Worm (Caenorhabditis elegans) whole organism, mixed stage, embryonic: ENCODE results near the gene str-230.

ENCODE experiments used
- bed-3 ChIP-seq: fragments of 200-800 bp; sonication (Bioruptor generic); optimal IDR thresholded peaks from 3 replicates; lab custom pipeline; 2018; ENCODE audit warnings: mild to moderate bottlenecking, missing genetic modification characterization, moderate library complexity, missing compliant biosample characterization
- nhr-12 ChIP-seq: fragments of 150-350 bp; optimal IDR thresholded peaks from 2 replicates; lab custom pipeline; 2014; ENCODE audit warnings: missing biosample characterization, missing genetic modification characterization
- nhr-76 ChIP-seq: sonication (generic microtip); optimal IDR thresholded peaks from 2 replicates; lab custom pipeline; 2017; ENCODE audit warnings: missing biosample characterization, missing genetic modification characterization
- pha-4 ChIP-seq: fragments of 150-350 bp; optimal IDR thresholded peaks from 2 replicates; lab custom pipeline; 2018; ENCODE audit warnings: missing biosample characterization, missing genetic modification reagents, missing genetic modification characterization
- unc-39 ChIP-seq: fragments of 150-350 bp; optimal IDR thresholded peaks from 2 replicates; lab custom pipeline; 2014; ENCODE audit warnings: missing biosample characterization, missing genetic modification characterization
- unc-62 ChIP-seq: fragments of 150-350 bp; optimal IDR thresholded peaks from 2 replicates; lab custom pipeline; 2014; ENCODE audit warnings: missing biosample characterization, missing genetic modification reagents, missing genetic modification characterization
- ztf-11 ChIP-seq: fragments of 150-350 bp; optimal IDR thresholded peaks from 2 replicates; lab custom pipeline; 2014; ENCODE audit warnings: missing biosample characterization, missing genetic modification characterization

- TF ChIP-seq unc-39 (no peak), ztf-11 (tag; lab: Kevin White, UChicago) (no peak), nhr-76 (tag; lab: Kevin White, UChicago) (no peak), nhr-12 (tag; lab: Kevin White, UChicago) (no peak), bed-3 (no peak), pha-4 (tag; lab: Kevin White, UChicago) (no peak), unc-62 (GFP tag; lab: Kevin White, UChicago) (no peak)
Measured at ce11 chrV:14165745-14166144, 44.9 kb downstream of the str-230 start.
